Fruit fly (Drosophila melanogaster): ENCODE measurements around the gene Rala.

- TF ChIP-seq usp (GFP tag; optimal IDR thresholded peaks at IDR 0.05) = no peak
- no peak for TF ChIP-seq psq (optimal IDR thresholded peaks at IDR 0.05)
These were observed 37.0 kb downstream of the Rala start for dm6 chrX:3682483-3682813.

All from whole organism.